Fruit fly (Drosophila melanogaster) whole organism, wandering third instar larva: Measurements from ENCODE around the gene CG9682.
A peak's percentile ranks its signal among the peaks of the same experiment; 100 is the strongest.

ENCODE experiments used
- Abd-B ChIP-seq: fragments of >200 bp; optimal IDR thresholded peaks from 2 replicates; lab custom pipeline; 2017; ENCODE audit warnings: missing biosample characterization, missing genetic modification characterization
- CrebA ChIP-seq: fragments of 200-800 bp; sonication (Bioruptor generic); optimal IDR thresholded peaks from 2 replicates; lab custom pipeline; 2016; ENCODE audit warnings: missing biosample characterization, mild to moderate bottlenecking, missing genetic modification characterization, borderline replicate concordance
- Dfd ChIP-seq: fragments of >200 bp; optimal IDR thresholded peaks from 2 replicates; lab custom pipeline; 2017; ENCODE audit warnings: missing biosample characterization, missing genetic modification characterization
- Dif ChIP-seq: fragments of 200-275, 200-300 bp; sonication (Bioruptor generic); optimal IDR thresholded peaks from 2 replicates; lab custom pipeline; 2018; ENCODE audit warnings: missing biosample characterization, missing genetic modification characterization; ENCODE audit not compliant: partially characterized antibody
- GATAd ChIP-seq: sonication (Bioruptor generic); optimal IDR thresholded peaks from 2 replicates; lab custom pipeline; 2016; ENCODE audit warnings: missing biosample characterization, missing genetic modification characterization
- HLH106 ChIP-seq: fragments of 200-800 bp; optimal IDR thresholded peaks from 3 replicates; lab custom pipeline; 2019; ENCODE audit warnings: missing biosample characterization, mild to moderate bottlenecking, missing genetic modification characterization, moderate library complexity
- Hnf4 ChIP-seq: fragments of 200-800 bp; sonication (Bioruptor generic); optimal IDR thresholded peaks from 2 replicates; lab custom pipeline; 2016; ENCODE audit warnings: missing biosample characterization, mild to moderate bottlenecking, missing genetic modification characterization
- Hr78 ChIP-seq: fragments of >200 bp; optimal IDR thresholded peaks from 2 replicates; lab custom pipeline; 2017; ENCODE audit warnings: missing biosample characterization, missing genetic modification characterization
- Hr83 ChIP-seq: fragments of 200-300 bp; sonication (Bioruptor generic); optimal IDR thresholded peaks from 2 replicates; lab custom pipeline; 2016; ENCODE audit warnings: missing biosample characterization, mild to moderate bottlenecking, missing genetic modification characterization, moderate library complexity; ENCODE audit not compliant: poor library complexity, severe bottlenecking
- Jra ChIP-seq: sonication (Bioruptor generic); optimal IDR thresholded peaks from 2 replicates; lab custom pipeline; 2016; ENCODE audit warnings: missing biosample characterization, missing genetic modification characterization
- Mio ChIP-seq: sonication (Bioruptor generic); optimal IDR thresholded peaks from 2 replicates; lab custom pipeline; 2016; ENCODE audit warnings: missing biosample characterization, missing genetic modification characterization
- Myc ChIP-seq: fragments of >200 bp; optimal IDR thresholded peaks from 2 replicates; lab custom pipeline; 2017
- N ChIP-seq: fragments of >200 bp; optimal IDR thresholded peaks from 2 replicates; lab custom pipeline; 2018; ENCODE audit warnings: missing biosample characterization, missing external identifiers, missing genetic modification characterization
- OdsH ChIP-seq: fragments of 200-800 bp; sonication (Bioruptor generic); optimal IDR thresholded peaks from 2 replicates; lab custom pipeline; 2016; ENCODE audit warnings: missing biosample characterization, mild to moderate bottlenecking, missing genetic modification characterization
- Rel ChIP-seq, 2 experiments: fragments of 200-800 bp; sonication (Bioruptor generic) in 1 of 2; optimal IDR thresholded peaks; 2 replicates in 1 of 2; 3 replicates in 1 of 2; lab custom pipeline; 2016 to 2019; ENCODE audit warnings: mild to moderate bottlenecking in 2 of 2, missing biosample characterization in 2 of 2, missing genetic modification characterization in 2 of 2, moderate library complexity in 1 of 2
- Sp1 ChIP-seq: fragments of 200-800 bp; sonication (Bioruptor generic); optimal IDR thresholded peaks from 3 replicates; lab custom pipeline; 2019; ENCODE audit warnings: missing biosample characterization, mild to moderate bottlenecking, missing genetic modification characterization, moderate library complexity
- Vsx2 ChIP-seq: fragments of 200-300, 225-300 bp; sonication (Bioruptor generic); optimal IDR thresholded peaks from 2 replicates; lab custom pipeline; 2018; ENCODE audit warnings: missing biosample characterization, missing genetic modification characterization; ENCODE audit not compliant: partially characterized antibody
- br ChIP-seq: fragments of 200-800 bp; sonication (Bioruptor generic); optimal IDR thresholded peaks from 2 replicates; lab custom pipeline; 2016; ENCODE audit warnings: missing biosample characterization, missing genetic modification characterization
- brk ChIP-seq: fragments of 200-800 bp; sonication (Bioruptor generic); optimal IDR thresholded peaks from 2 replicates; lab custom pipeline; 2016; ENCODE audit warnings: missing biosample characterization, mild to moderate bottlenecking, missing genetic modification characterization
- dmrt93B ChIP-seq: fragments of 200-800 bp; sonication (Bioruptor generic); optimal IDR thresholded peaks from 2 replicates; lab custom pipeline; 2018; ENCODE audit warnings: missing biosample characterization, mild to moderate bottlenecking, missing genetic modification characterization
- dsf ChIP-seq: sonication (Bioruptor generic); optimal IDR thresholded peaks from 2 replicates; lab custom pipeline; 2016; ENCODE audit warnings: missing biosample characterization, missing genetic modification characterization, borderline replicate concordance
- foxo ChIP-seq, 2 experiments: fragments of 200-800 bp; sonication (Bioruptor generic); optimal IDR thresholded peaks; 2 replicates in 1 of 2; 3 replicates in 1 of 2; lab custom pipeline; 2016 to 2017; ENCODE audit warnings: missing biosample characterization in 2 of 2, missing genetic modification characterization in 2 of 2
- jim ChIP-seq: fragments of 175-275, 200-325 bp; sonication (Bioruptor generic); optimal IDR thresholded peaks from 2 replicates; lab custom pipeline; 2016; ENCODE audit warnings: missing biosample characterization, mild to moderate bottlenecking, missing genetic modification characterization
- lola ChIP-seq: fragments of >200 bp; optimal IDR thresholded peaks from 2 replicates; lab custom pipeline; 2017; ENCODE audit warnings: missing biosample characterization, missing genetic modification characterization
- psq ChIP-seq: fragments of 200-800 bp; sonication (Bioruptor generic); optimal IDR thresholded peaks from 3 replicates; lab custom pipeline; 2017; ENCODE audit warnings: missing biosample characterization, mild to moderate bottlenecking, missing genetic modification characterization, moderate library complexity
- rgr ChIP-seq: fragments of 200-800 bp; sonication (Bioruptor generic); optimal IDR thresholded peaks from 3 replicates; lab custom pipeline; 2016; ENCODE audit warnings: missing biosample characterization, mild to moderate bottlenecking, missing genetic modification characterization
- sage ChIP-seq: fragments of 200-800 bp; sonication (Bioruptor generic); optimal IDR thresholded peaks from 2 replicates; lab custom pipeline; 2016; ENCODE audit warnings: missing biosample characterization, mild to moderate bottlenecking, missing genetic modification characterization
- sv ChIP-seq: fragments of 200-800 bp; sonication (Bioruptor generic); optimal IDR thresholded peaks from 3 replicates; lab custom pipeline; 2016; ENCODE audit warnings: missing biosample characterization, missing genetic modification characterization
- tai ChIP-seq: sonication (Bioruptor generic); optimal IDR thresholded peaks from 2 replicates; lab custom pipeline; 2016; ENCODE audit warnings: missing biosample characterization, missing genetic modification characterization
- usp ChIP-seq: fragments of >200 bp; optimal IDR thresholded peaks from 2 replicates; lab custom pipeline; 2017; ENCODE audit warnings: missing biosample characterization, missing genetic modification characterization
- woc ChIP-seq: sonication (Bioruptor generic); optimal IDR thresholded peaks from 2 replicates; lab custom pipeline; 2016; ENCODE audit warnings: missing biosample characterization, mild to moderate bottlenecking, missing genetic modification characterization

The CG9682 gene

DNA sequence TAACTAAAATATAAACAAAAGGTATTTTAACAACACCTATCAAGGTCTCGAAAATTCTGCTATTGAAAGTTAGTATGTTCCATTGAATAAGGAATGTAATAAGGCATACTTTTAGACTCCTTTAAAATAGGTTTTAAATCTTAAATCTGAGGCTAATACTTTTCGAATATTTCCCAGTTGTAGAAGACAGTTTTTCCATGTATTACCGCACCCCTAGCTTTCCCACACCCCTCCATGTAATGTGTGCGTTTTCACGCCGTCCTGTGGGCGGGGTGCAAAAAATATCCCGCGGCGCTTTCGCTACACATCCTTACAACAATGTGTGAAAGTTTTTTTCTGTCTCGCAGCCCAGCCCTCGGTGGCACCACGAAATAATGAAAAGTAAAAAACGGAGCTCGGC, 26.2 kb upstream of the CG9682 start:
- TF ChIP-seq dmrt93B (GFP tag; lab: Kevin White, UChicago) (no peak), sv (no peak), Hnf4 (GFP tag; lab: Kevin White, UChicago) (no peak), lola (no peak), Hr78 (GFP tag; lab: Kevin White, UChicago) (no peak), foxo (GFP tag; optimal IDR thresholded peaks at IDR 0.05; lab: Kevin White, UChicago) (peak in 1 of 2 experiments; percentile 9), GATAd (GFP tag; lab: Kevin White, UChicago) (no peak), brk (GFP tag; lab: Kevin White, UChicago) (no peak), Myc (lab: Kevin White, UChicago) (no peak)

DNA sequence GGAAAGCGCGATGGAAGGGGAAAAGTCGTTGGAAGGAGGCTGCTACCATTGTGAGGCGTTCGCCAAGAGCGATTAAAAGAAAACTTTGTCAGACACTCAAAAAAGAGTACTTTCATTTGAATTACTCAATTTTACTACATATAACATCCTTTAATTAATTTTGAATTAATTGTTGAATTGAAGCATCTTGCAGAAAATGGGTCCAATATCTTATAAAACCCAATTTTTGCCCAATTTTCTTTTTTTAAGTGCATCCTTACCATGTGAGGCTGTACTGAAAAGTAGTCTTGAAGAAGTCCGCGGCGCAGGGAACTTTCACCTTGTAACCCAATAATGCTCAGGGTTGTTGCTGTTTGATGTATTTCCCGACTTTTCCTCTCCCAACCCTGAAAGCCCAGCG, 15.5 kb upstream of the CG9682 start:
- no peak for TF ChIP-seq Hr78 (GFP tag; lab: Kevin White, UChicago)
- TF ChIP-seq dsf (GFP tag; lab: Kevin White, UChicago) = no peak
- no peak for TF ChIP-seq N (GFP tag; lab: Kevin White, UChicago)
- TF ChIP-seq HLH106 (tag; lab: Kevin White, UChicago) = no peak
- no peak for TF ChIP-seq OdsH (GFP tag; lab: Kevin White, UChicago)
- no peak for TF ChIP-seq Abd-B (GFP tag; lab: Kevin White, UChicago)
- TF ChIP-seq rgr (GFP tag; lab: Kevin White, UChicago) = no peak
- TF ChIP-seq woc = no peak
- TF ChIP-seq Dfd (GFP tag; lab: Kevin White, UChicago) = no peak
- TF ChIP-seq usp (GFP tag; lab: Kevin White, UChicago) = no peak
- TF ChIP-seq, all 38 proteins: peak for 0

DNA sequence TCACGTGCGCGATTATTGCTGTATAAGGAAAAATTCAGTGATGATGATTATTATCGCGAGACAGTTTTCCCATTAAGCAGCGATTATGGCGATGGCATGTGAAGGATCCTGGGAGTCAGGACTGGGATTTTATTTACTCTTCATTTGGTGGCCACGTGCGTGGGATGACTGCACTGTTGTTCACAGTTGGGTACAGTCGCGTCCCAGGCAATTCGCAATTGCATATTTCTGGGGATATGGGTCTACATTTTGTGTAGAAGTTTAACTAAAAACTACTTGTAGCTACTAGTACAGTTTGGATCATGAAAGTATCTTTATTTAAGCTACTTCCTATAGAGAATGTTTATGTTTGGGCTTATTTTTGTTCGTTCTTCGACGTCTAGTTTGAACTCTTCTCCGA, 13.7 kb upstream of the CG9682 start:
- no peak for TF ChIP-seq Dif (GFP tag; lab: Kevin White, UChicago)
- TF ChIP-seq Myc (lab: Kevin White, UChicago) = peak; percentile 44

DNA sequence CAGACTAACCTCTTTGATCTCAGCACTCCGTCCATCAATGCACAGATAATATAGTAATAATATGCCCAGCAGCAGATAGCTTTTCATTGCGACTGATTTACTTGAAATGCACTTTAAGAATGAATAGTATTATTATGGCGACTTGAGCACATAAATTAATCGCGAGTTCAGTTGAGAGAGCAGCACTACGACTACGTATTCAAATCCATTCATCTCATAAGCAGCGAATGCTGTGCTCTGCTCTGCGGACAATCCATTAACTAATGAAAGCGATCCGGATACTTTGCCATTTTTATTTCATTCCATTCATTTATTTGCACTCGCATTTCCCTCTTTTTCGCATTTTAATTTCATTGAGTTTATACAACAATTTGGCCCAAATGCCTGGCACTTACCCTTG, 13.1 kb upstream of the CG9682 start, which contains the start of gene CG43448:
Gene CG43448 (minus strand): TSS at position 101 of the 400 bp plus-strand sequence.
- TF ChIP-seq GATAd (GFP tag; lab: Kevin White, UChicago) (no peak), Hr78 (GFP tag; lab: Kevin White, UChicago) (no peak), jim (GFP tag; lab: Kevin White, UChicago) (no peak), tai (GFP tag; lab: Kevin White, UChicago) (no peak), Myc (lab: Kevin White, UChicago) (no peak), dmrt93B (GFP tag; lab: Kevin White, UChicago) (no peak), Jra (GFP tag; lab: Kevin White, UChicago) (no peak), rgr (GFP tag; lab: Kevin White, UChicago) (no peak), CrebA (GFP tag; lab: Kevin White, UChicago) (no peak), Abd-B (GFP tag; lab: Kevin White, UChicago) (no peak), Mio (GFP tag; lab: Kevin White, UChicago) (no peak), foxo (GFP tag; optimal IDR thresholded peaks at IDR 0.05; lab: Kevin White, UChicago) (no peak), Rel (GFP tag; optimal IDR thresholded peaks at IDR 0.05; lab: Kevin White, UChicago) (no peak), Rel (tag; optimal IDR thresholded peaks at IDR 0.05; lab: Kevin White, UChicago) (no peak)

DNA sequence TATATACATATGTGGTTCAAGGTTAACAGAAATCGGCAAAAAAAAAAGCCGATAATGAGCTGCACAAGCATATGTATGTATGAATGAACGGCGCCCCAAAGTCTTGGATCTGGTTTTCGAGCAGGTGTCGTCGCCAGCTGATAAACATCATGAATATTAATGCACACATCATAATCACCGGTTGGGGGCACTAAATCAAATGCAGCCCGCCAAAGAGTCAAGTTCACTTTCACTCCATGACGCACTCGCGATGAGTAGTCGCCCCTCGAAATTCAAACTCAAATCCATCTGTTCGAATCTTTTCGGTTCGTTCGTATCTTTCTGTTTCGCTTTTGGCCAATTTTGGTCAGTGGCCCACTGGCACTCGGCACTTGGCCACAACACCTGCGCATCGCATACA, 10.5 kb upstream of the CG9682 start:
- TF ChIP-seq sage (GFP tag; lab: Kevin White, UChicago) (no peak), woc (no peak), Myc (lab: Kevin White, UChicago) (no peak), rgr (GFP tag; lab: Kevin White, UChicago) (no peak), Vsx2 (GFP tag; lab: Kevin White, UChicago) (no peak), Jra (GFP tag; lab: Kevin White, UChicago) (no peak), br (GFP tag; lab: Kevin White, UChicago) (no peak)
- TF ChIP-seq, all 38 proteins: peak for 0

DNA sequence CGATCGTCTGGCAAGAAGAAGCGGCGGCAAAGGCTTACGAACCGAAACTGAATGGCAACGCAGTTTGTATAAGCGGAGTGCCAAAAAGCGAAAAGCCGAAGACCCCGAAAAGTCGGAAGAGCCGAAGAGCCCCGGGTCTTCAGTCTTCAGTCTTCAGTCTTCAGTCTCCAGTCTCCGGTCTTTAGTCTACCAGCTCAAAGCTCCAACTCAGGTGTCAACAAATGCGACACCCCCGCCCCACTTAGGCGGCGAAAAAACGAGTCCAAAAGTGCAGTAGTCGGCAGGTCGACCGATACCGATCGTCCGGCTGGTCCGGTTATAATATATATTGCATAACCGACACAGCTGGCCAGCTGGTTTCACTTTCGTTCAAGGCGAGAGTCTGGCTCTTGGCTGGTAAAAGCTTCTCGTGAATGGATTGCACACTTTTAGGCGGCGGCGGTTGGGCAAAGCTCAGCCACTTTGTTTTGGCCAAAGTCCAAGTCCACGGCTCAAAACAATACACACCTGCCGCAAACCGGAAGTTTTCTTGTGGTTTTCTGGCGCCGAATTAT, 7.4 kb upstream of the CG9682 start, which contains the start of gene CG9737:
Gene CG9737 (minus strand): TSS at position 51 of the 554 bp plus-strand sequence.
- peak; percentile 96 for TF ChIP-seq Hnf4 (GFP tag; lab: Kevin White, UChicago)
- TF ChIP-seq Hr83 (GFP tag; lab: Kevin White, UChicago) = no peak
- TF ChIP-seq Sp1 (GFP tag; lab: Kevin White, UChicago) = peak; percentile 53
- TF ChIP-seq jim (GFP tag; lab: Kevin White, UChicago) = no peak
- no peak for TF ChIP-seq Dfd (GFP tag; lab: Kevin White, UChicago)
- no peak for TF ChIP-seq GATAd (GFP tag; lab: Kevin White, UChicago)
- no peak for TF ChIP-seq Vsx2 (GFP tag; lab: Kevin White, UChicago)
- TF ChIP-seq woc = no peak
- TF ChIP-seq Rel (GFP tag; optimal IDR thresholded peaks at IDR 0.05; lab: Kevin White, UChicago) = no peak
- peak; percentile 36 for TF ChIP-seq Rel (tag; optimal IDR thresholded peaks at IDR 0.05; lab: Kevin White, UChicago)
- peak; percentile 36 for TF ChIP-seq Myc (lab: Kevin White, UChicago)
- TF ChIP-seq N (GFP tag; lab: Kevin White, UChicago) = no peak
- no peak for TF ChIP-seq psq (GFP tag; lab: Kevin White, UChicago)
- TF ChIP-seq sage (GFP tag; lab: Kevin White, UChicago) = no peak
- TF ChIP-seq OdsH (GFP tag; lab: Kevin White, UChicago) = no peak
- peak; percentile 3 for TF ChIP-seq HLH106 (tag; lab: Kevin White, UChicago)
- peak; percentile 9 for TF ChIP-seq Dif (GFP tag; lab: Kevin White, UChicago)
- TF ChIP-seq CrebA (GFP tag; lab: Kevin White, UChicago) = no peak
- TF ChIP-seq Abd-B (GFP tag; lab: Kevin White, UChicago) = no peak
